Fruit fly (Drosophila melanogaster) whole organism, wandering third instar larva: Measurements from ENCODE around the gene Or10a.
A peak's percentile ranks its signal among the peaks of the same experiment; 100 is the strongest.

Experiments used
- Abd-B ChIP-seq: fragments of >200 bp; optimal IDR thresholded peaks from 2 replicates; lab custom pipeline; 2017; ENCODE audit warnings: missing biosample characterization, missing genetic modification characterization
- CG32264 ChIP-seq: fragments of 200-800 bp; sonication (Bioruptor generic); optimal IDR thresholded peaks from 2 replicates; lab custom pipeline; 2016; ENCODE audit warnings: missing biosample characterization, missing genetic modification characterization
- CG9705 ChIP-seq: fragments of 200-800 bp; sonication (Bioruptor generic); optimal IDR thresholded peaks from 2 replicates; lab custom pipeline; 2018; ENCODE audit warnings: missing biosample characterization, mild to moderate bottlenecking, missing genetic modification characterization
- CrebA ChIP-seq: fragments of 200-800 bp; sonication (Bioruptor generic); optimal IDR thresholded peaks from 2 replicates; lab custom pipeline; 2016; ENCODE audit warnings: missing biosample characterization, mild to moderate bottlenecking, missing genetic modification characterization, borderline replicate concordance
- Dfd ChIP-seq: fragments of >200 bp; optimal IDR thresholded peaks from 2 replicates; lab custom pipeline; 2017; ENCODE audit warnings: missing biosample characterization, missing genetic modification characterization
- Dif ChIP-seq: fragments of 200-275, 200-300 bp; sonication (Bioruptor generic); optimal IDR thresholded peaks from 2 replicates; lab custom pipeline; 2018; ENCODE audit warnings: missing biosample characterization, missing genetic modification characterization; ENCODE audit not compliant: partially characterized antibody
- GATAd ChIP-seq: sonication (Bioruptor generic); optimal IDR thresholded peaks from 2 replicates; lab custom pipeline; 2016; ENCODE audit warnings: missing biosample characterization, missing genetic modification characterization
- HLH106 ChIP-seq: fragments of 200-800 bp; optimal IDR thresholded peaks from 3 replicates; lab custom pipeline; 2019; ENCODE audit warnings: missing biosample characterization, mild to moderate bottlenecking, missing genetic modification characterization, moderate library complexity
- Hnf4 ChIP-seq: fragments of 200-800 bp; sonication (Bioruptor generic); optimal IDR thresholded peaks from 2 replicates; lab custom pipeline; 2016; ENCODE audit warnings: missing biosample characterization, mild to moderate bottlenecking, missing genetic modification characterization
- Hr78 ChIP-seq: fragments of >200 bp; optimal IDR thresholded peaks from 2 replicates; lab custom pipeline; 2017; ENCODE audit warnings: missing biosample characterization, missing genetic modification characterization
- Hr83 ChIP-seq: fragments of 200-300 bp; sonication (Bioruptor generic); optimal IDR thresholded peaks from 2 replicates; lab custom pipeline; 2016; ENCODE audit warnings: missing biosample characterization, mild to moderate bottlenecking, missing genetic modification characterization, moderate library complexity; ENCODE audit not compliant: poor library complexity, severe bottlenecking
- Jra ChIP-seq: sonication (Bioruptor generic); optimal IDR thresholded peaks from 2 replicates; lab custom pipeline; 2016; ENCODE audit warnings: missing biosample characterization, missing genetic modification characterization
- Mio ChIP-seq: sonication (Bioruptor generic); optimal IDR thresholded peaks from 2 replicates; lab custom pipeline; 2016; ENCODE audit warnings: missing biosample characterization, missing genetic modification characterization
- Myc ChIP-seq: fragments of >200 bp; optimal IDR thresholded peaks from 2 replicates; lab custom pipeline; 2017
- N ChIP-seq: fragments of >200 bp; optimal IDR thresholded peaks from 2 replicates; lab custom pipeline; 2018; ENCODE audit warnings: missing biosample characterization, missing external identifiers, missing genetic modification characterization
- OdsH ChIP-seq: fragments of 200-800 bp; sonication (Bioruptor generic); optimal IDR thresholded peaks from 2 replicates; lab custom pipeline; 2016; ENCODE audit warnings: missing biosample characterization, mild to moderate bottlenecking, missing genetic modification characterization
- Rel ChIP-seq, 2 experiments: fragments of 200-800 bp; sonication (Bioruptor generic) in 1 of 2; optimal IDR thresholded peaks; 2 replicates in 1 of 2; 3 replicates in 1 of 2; lab custom pipeline; 2016 to 2019; ENCODE audit warnings: mild to moderate bottlenecking in 2 of 2, missing biosample characterization in 2 of 2, missing genetic modification characterization in 2 of 2, moderate library complexity in 1 of 2
- Sp1 ChIP-seq: fragments of 200-800 bp; sonication (Bioruptor generic); optimal IDR thresholded peaks from 3 replicates; lab custom pipeline; 2019; ENCODE audit warnings: missing biosample characterization, mild to moderate bottlenecking, missing genetic modification characterization, moderate library complexity
- Vsx2 ChIP-seq: fragments of 200-300, 225-300 bp; sonication (Bioruptor generic); optimal IDR thresholded peaks from 2 replicates; lab custom pipeline; 2018; ENCODE audit warnings: missing biosample characterization, missing genetic modification characterization; ENCODE audit not compliant: partially characterized antibody
- br ChIP-seq: fragments of 200-800 bp; sonication (Bioruptor generic); optimal IDR thresholded peaks from 2 replicates; lab custom pipeline; 2016; ENCODE audit warnings: missing biosample characterization, missing genetic modification characterization
- brk ChIP-seq: fragments of 200-800 bp; sonication (Bioruptor generic); optimal IDR thresholded peaks from 2 replicates; lab custom pipeline; 2016; ENCODE audit warnings: missing biosample characterization, mild to moderate bottlenecking, missing genetic modification characterization
- dl ChIP-seq, 2 experiments: fragments of 175-275, 200-275 bp in 1 of 2; fragments of 200-275 bp in 1 of 2; sonication (Bioruptor generic); optimal IDR thresholded peaks; lab custom pipeline; 2018; ENCODE audit warnings: mild to moderate bottlenecking in 2 of 2, missing biosample characterization in 2 of 2, missing genetic modification characterization in 2 of 2, moderate library complexity in 2 of 2; ENCODE audit not compliant: partially characterized antibody in 2 of 2, insufficient read depth in 1 of 2
- dmrt93B ChIP-seq: fragments of 200-800 bp; sonication (Bioruptor generic); optimal IDR thresholded peaks from 2 replicates; lab custom pipeline; 2018; ENCODE audit warnings: missing biosample characterization, mild to moderate bottlenecking, missing genetic modification characterization
- dsf ChIP-seq: sonication (Bioruptor generic); optimal IDR thresholded peaks from 2 replicates; lab custom pipeline; 2016; ENCODE audit warnings: missing biosample characterization, missing genetic modification characterization, borderline replicate concordance
- ey ChIP-seq: fragments of 200-800 bp; sonication (Bioruptor generic); optimal IDR thresholded peaks from 2 replicates; lab custom pipeline; 2016; ENCODE audit warnings: missing biosample characterization, missing genetic modification characterization
- foxo ChIP-seq, 2 experiments: fragments of 200-800 bp; sonication (Bioruptor generic); optimal IDR thresholded peaks; 2 replicates in 1 of 2; 3 replicates in 1 of 2; lab custom pipeline; 2016 to 2017; ENCODE audit warnings: missing biosample characterization in 2 of 2, missing genetic modification characterization in 2 of 2
- fru ChIP-seq: fragments of 200-800 bp; sonication (Bioruptor generic); optimal IDR thresholded peaks from 3 replicates; lab custom pipeline; 2016; ENCODE audit warnings: missing biosample characterization, mild to moderate bottlenecking, missing genetic modification characterization
- h ChIP-seq: fragments of 200-800 bp; sonication (Bioruptor generic); optimal IDR thresholded peaks from 3 replicates; lab custom pipeline; 2016; ENCODE audit warnings: missing biosample characterization, mild to moderate bottlenecking, missing genetic modification characterization
- jim ChIP-seq: fragments of 175-275, 200-325 bp; sonication (Bioruptor generic); optimal IDR thresholded peaks from 2 replicates; lab custom pipeline; 2016; ENCODE audit warnings: missing biosample characterization, mild to moderate bottlenecking, missing genetic modification characterization
- lola ChIP-seq: fragments of >200 bp; optimal IDR thresholded peaks from 2 replicates; lab custom pipeline; 2017; ENCODE audit warnings: missing biosample characterization, missing genetic modification characterization
- pan ChIP-seq: fragments of >200 bp; optimal IDR thresholded peaks from 2 replicates; lab custom pipeline; 2017
- psq ChIP-seq: fragments of 200-800 bp; sonication (Bioruptor generic); optimal IDR thresholded peaks from 3 replicates; lab custom pipeline; 2017; ENCODE audit warnings: missing biosample characterization, mild to moderate bottlenecking, missing genetic modification characterization, moderate library complexity
- rgr ChIP-seq: fragments of 200-800 bp; sonication (Bioruptor generic); optimal IDR thresholded peaks from 3 replicates; lab custom pipeline; 2016; ENCODE audit warnings: missing biosample characterization, mild to moderate bottlenecking, missing genetic modification characterization
- sage ChIP-seq: fragments of 200-800 bp; sonication (Bioruptor generic); optimal IDR thresholded peaks from 2 replicates; lab custom pipeline; 2016; ENCODE audit warnings: missing biosample characterization, mild to moderate bottlenecking, missing genetic modification characterization
- sv ChIP-seq: fragments of 200-800 bp; sonication (Bioruptor generic); optimal IDR thresholded peaks from 3 replicates; lab custom pipeline; 2016; ENCODE audit warnings: missing biosample characterization, missing genetic modification characterization
- tai ChIP-seq: sonication (Bioruptor generic); optimal IDR thresholded peaks from 2 replicates; lab custom pipeline; 2016; ENCODE audit warnings: missing biosample characterization, missing genetic modification characterization
- usp ChIP-seq: fragments of >200 bp; optimal IDR thresholded peaks from 2 replicates; lab custom pipeline; 2017; ENCODE audit warnings: missing biosample characterization, missing genetic modification characterization
- woc ChIP-seq: sonication (Bioruptor generic); optimal IDR thresholded peaks from 2 replicates; lab custom pipeline; 2016; ENCODE audit warnings: missing biosample characterization, mild to moderate bottlenecking, missing genetic modification characterization

Gene Or10a

DNA sequence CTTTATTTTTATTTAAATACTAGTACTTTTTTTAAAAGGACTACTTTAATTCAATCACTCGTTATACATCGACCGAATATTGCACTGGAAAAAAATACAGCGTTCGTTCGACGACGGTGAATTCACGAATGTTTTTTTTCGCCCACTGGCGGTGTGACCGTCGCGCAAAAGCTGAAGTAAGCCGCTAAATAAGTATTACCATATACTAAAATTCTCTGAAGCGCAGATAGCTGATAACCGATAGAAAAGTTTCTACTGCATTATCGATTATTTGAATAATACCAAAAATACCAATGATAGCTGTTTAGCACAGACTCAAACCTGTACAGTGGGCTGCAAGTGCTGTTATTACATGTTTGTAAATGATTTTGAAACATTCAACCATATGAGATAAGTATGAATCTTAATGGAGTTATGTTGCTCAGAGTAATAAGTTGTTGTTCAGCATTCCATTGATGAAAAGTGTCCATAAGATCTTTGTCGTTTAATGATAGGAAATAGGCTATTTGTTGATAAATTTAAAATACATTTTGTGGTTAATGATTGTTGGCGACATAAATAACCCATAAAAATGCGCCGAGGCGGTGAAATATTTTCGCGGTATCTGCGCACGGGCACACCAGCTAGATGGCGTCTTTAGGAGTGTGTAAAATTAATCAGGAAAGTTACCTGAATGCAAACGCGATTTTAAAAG is 37.1 kb upstream of the Or10a start, which contains the start of the genes Evi5 and HP5:
Evi5 (minus strand) TSS at position 198 of the 694 bp plus-strand sequence.
HP5 (plus strand) TSS at position 598 of the 694 bp plus-strand sequence.
- TF ChIP-seq HLH106 (tag; lab: Kevin White, UChicago) (peak; percentile 52), lola (GFP tag; lab: Kevin White, UChicago) (no peak), Myc (lab: Kevin White, UChicago) (no peak), N (no peak), usp (GFP tag; lab: Kevin White, UChicago) (no peak), Jra (peak; percentile 28), Vsx2 (GFP tag; lab: Kevin White, UChicago) (no peak), dmrt93B (GFP tag; lab: Kevin White, UChicago) (peak; percentile 33), woc (peak; percentile 54), CG9705 (GFP tag; lab: Kevin White, UChicago) (no peak), psq (GFP tag; lab: Kevin White, UChicago) (no peak), OdsH (no peak), sv (GFP tag; lab: Kevin White, UChicago) (peak; percentile 25), Dif (no peak), h (GFP tag; lab: Kevin White, UChicago) (peak; percentile 35), tai (GFP tag; lab: Kevin White, UChicago) (peak; percentile 13), fru (GFP tag; lab: Kevin White, UChicago) (peak; percentile 58), CG32264 (no peak), brk (GFP tag; lab: Kevin White, UChicago) (peak; percentile 7), dsf (GFP tag; lab: Kevin White, UChicago) (no peak), jim (GFP tag; lab: Kevin White, UChicago) (no peak), Abd-B (GFP tag; lab: Kevin White, UChicago) (no peak), foxo (GFP tag; optimal IDR thresholded peaks at IDR 0.05; lab: Kevin White, UChicago) (peak in 1 of 2 experiments; percentile 58), sage (GFP tag; lab: Kevin White, UChicago) (no peak), Hnf4 (peak; percentile 31), rgr (GFP tag; lab: Kevin White, UChicago) (peak; percentile 4), Hr83 (peak; percentile 23), GATAd (GFP tag; lab: Kevin White, UChicago) (no peak), ey (GFP tag; lab: Kevin White, UChicago) (peak; percentile 20), Hr78 (no peak), pan (lab: Kevin White, UChicago) (no peak), Sp1 (peak; percentile 20), br (GFP tag; lab: Kevin White, UChicago) (no peak), dl (GFP tag; optimal IDR thresholded peaks at IDR 0.05; lab: Kevin White, UChicago; ENCODE audit: insufficient read depth in 1 of 2, partially characterized antibody in 2 of 2) (no peak), Dfd (GFP tag; lab: Kevin White, UChicago) (no peak), Rel (GFP tag; optimal IDR thresholded peaks at IDR 0.05; lab: Kevin White, UChicago) (no peak), Rel (tag; optimal IDR thresholded peaks at IDR 0.05; lab: Kevin White, UChicago) (peak; percentile 59), CrebA (GFP tag; lab: Kevin White, UChicago) (no peak), Mio (GFP tag; lab: Kevin White, UChicago) (no peak)

DNA sequence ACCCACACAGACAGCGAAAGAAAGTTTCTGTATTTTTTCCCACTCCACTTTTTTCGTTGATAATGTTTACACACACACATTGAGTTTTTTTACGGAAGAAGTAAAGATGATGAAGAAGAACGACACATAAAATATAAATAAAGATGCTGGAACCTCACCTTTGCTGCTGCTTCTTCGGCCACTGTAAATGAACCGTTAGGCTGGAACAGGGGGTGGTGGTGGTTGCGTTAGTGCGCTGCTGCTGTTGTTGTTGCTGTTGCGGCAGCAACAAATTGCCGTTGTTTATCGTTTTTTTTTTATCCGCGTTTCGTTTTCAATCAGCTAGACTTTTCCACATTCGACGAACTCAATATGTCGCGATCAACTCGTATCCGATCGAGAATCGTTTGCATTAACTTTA is 36.4 kb upstream of the Or10a start:
- no peak for TF ChIP-seq Hr83
- no peak for TF ChIP-seq CG32264
- TF ChIP-seq dmrt93B (GFP tag; lab: Kevin White, UChicago): no peak
